Worm (Caenorhabditis elegans) whole organism, L4/young adult: ENCODE data around the gene bud-31.

Source experiments
- W03F9.2 ChIP-seq: fragments of 150-350 bp; optimal IDR thresholded peaks from 2 replicates; lab custom pipeline; 2014; ENCODE audit warnings: missing biosample characterization, missing genetic modification characterization
- dao-5 ChIP-seq: sonication (generic microtip); optimal IDR thresholded peaks from 2 replicates; lab custom pipeline; 2016; ENCODE audit warnings: missing genotype, missing genetic modification characterization, moderate library complexity, missing compliant biosample characterization
- him-1 ChIP-seq: sonication (generic microtip); optimal IDR thresholded peaks from 2 replicates; lab custom pipeline; 2016; ENCODE audit warnings: missing genotype, missing genetic modification reagents, missing genetic modification characterization, missing compliant biosample characterization

ce11 chrIII:9733333-9733732 lies 37.0 kb upstream of the bud-31 start:
- TF ChIP-seq dao-5 (no peak), him-1 (tag; lab: Kevin White, UChicago) (no peak), W03F9.2 (tag; lab: Kevin White, UChicago) (no peak)
